Fruit fly (Drosophila melanogaster) whole organism, pupa: ENCODE results near the gene Atg5.

Experiments
- CG10348 ChIP-seq: fragments of 200-800 bp; sonication (Bioruptor generic); IDR thresholded peaks from 2 replicates; pipeline ENCODE4 v1.3.6; 2022; ENCODE audit warnings: missing biosample characterization, missing genetic modification characterization
- CG12605 ChIP-seq: fragments of 200-800 bp; sonication (Bioruptor generic); IDR thresholded peaks from 2 replicates; pipeline ENCODE4 v1.3.6; 2022; ENCODE audit warnings: missing biosample characterization, missing genetic modification characterization
- CG13204 ChIP-seq: fragments of 200-800 bp; sonication (Bioruptor generic); optimal IDR thresholded peaks from 2 replicates; lab custom pipeline; 2018; ENCODE audit warnings: missing biosample characterization, mild to moderate bottlenecking, missing genetic modification characterization, moderate library complexity
- CG14655 ChIP-seq: fragments of 200-800 bp; sonication (Bioruptor generic); optimal IDR thresholded peaks from 3 replicates; lab custom pipeline; 2017; ENCODE audit warnings: mild to moderate bottlenecking, missing biosample characterization, missing genetic modification reagents, missing genetic modification characterization
- CG32121 ChIP-seq: fragments of 200-800 bp; sonication (Bioruptor generic); IDR thresholded peaks from 2 replicates; pipeline ENCODE4 v1.3.6; 2022; ENCODE audit warnings: missing biosample characterization, missing genetic modification characterization
- CG8159 ChIP-seq: fragments of 200-800 bp; sonication (Bioruptor generic); optimal IDR thresholded peaks from 3 replicates; lab custom pipeline; 2018; ENCODE audit warnings: missing biosample characterization, mild to moderate bottlenecking, missing genetic modification characterization, moderate library complexity
- CG8301 ChIP-seq: fragments of 200-800 bp; sonication (Bioruptor generic); optimal IDR thresholded peaks from 2 replicates; lab custom pipeline; 2018; ENCODE audit warnings: missing biosample characterization, mild to moderate bottlenecking, missing genetic modification characterization
- CG9948 ChIP-seq: fragments of 200-800 bp; sonication (Bioruptor generic); optimal IDR thresholded peaks from 2 replicates; lab custom pipeline; 2018; ENCODE audit warnings: missing biosample characterization, mild to moderate bottlenecking, missing genetic modification characterization, moderate library complexity
- Ets98B ChIP-seq: fragments of 200-800 bp; sonication (Bioruptor generic); IDR thresholded peaks from 2 replicates; pipeline ENCODE4 v1.3.6; 2022; ENCODE audit warnings: missing biosample characterization, missing genetic modification characterization
- Pif1A ChIP-seq: fragments of 200-800 bp; sonication (Bioruptor generic); optimal IDR thresholded peaks from 3 replicates; lab custom pipeline; 2016; ENCODE audit warnings: missing biosample characterization, missing genetic modification characterization
- fd96Ca ChIP-seq: fragments of 200-800 bp; sonication (Bioruptor generic); IDR thresholded peaks from 3 replicates; pipeline ENCODE4 v1.3.6; 2022; ENCODE audit warnings: missing biosample characterization, missing genetic modification characterization
- gl ChIP-seq: fragments of 200-800 bp; sonication (Bioruptor generic); optimal IDR thresholded peaks from 2 replicates; lab custom pipeline; 2018; ENCODE audit warnings: missing biosample characterization, mild to moderate bottlenecking, missing genetic modification characterization
- rn ChIP-seq: fragments of 200-800 bp; sonication (Bioruptor generic); IDR thresholded peaks from 2 replicates; pipeline ENCODE4 v1.3.6; 2022; ENCODE audit warnings: missing biosample characterization, missing genetic modification characterization

- TF ChIP-seq CG8301 (tag; lab: Kevin White, UChicago) (no peak), CG10348 (no peak), CG8159 (tag; lab: Kevin White, UChicago) (no peak), gl (tag; lab: Kevin White, UChicago) (no peak), CG32121 (GFP tag; lab: Robert Waterston, UW) (no peak), CG12605 (GFP tag; lab: Robert Waterston, UW) (no peak), Ets98B (GFP tag; lab: Robert Waterston, UW) (no peak), rn (GFP tag; lab: Robert Waterston, UW) (no peak), Pif1A (no peak), CG13204 (GFP tag; lab: Kevin White, UChicago) (no peak), fd96Ca (GFP tag; lab: Robert Waterston, UW) (no peak), CG14655 (GFP tag; lab: Kevin White, UChicago) (no peak), CG9948 (no peak)
These were observed 17.1 kb upstream of the Atg5 start for dm6 chrX:7340667-7341066.
